Worm (Caenorhabditis elegans): ENCODE measurements around the gene oxy-4.

- TF ChIP-seq hmg-4 (GFP tag; optimal IDR thresholded peaks at IDR 0.05) = no peak
- TF ChIP-seq hnd-1 (tag; optimal IDR thresholded peaks at IDR 0.05) = no peak
- no peak for TF ChIP-seq ama-1 (optimal IDR thresholded peaks at IDR 0.05)
- TF ChIP-seq F13C5.2 (tag; optimal IDR thresholded peaks at IDR 0.05) = no peak
- TF ChIP-seq flt-1 (GFP tag; IDR thresholded peaks at IDR 0.05) = no peak
- no peak for TF ChIP-seq B0310.2 (tag; optimal IDR thresholded peaks at IDR 0.05)
- TF ChIP-seq sea-1 (GFP tag; conservative IDR thresholded peaks at IDR 0.05) = no peak
- TF ChIP-seq scrt-1 (GFP tag; IDR thresholded peaks at IDR 0.05) = no peak
- TF ChIP-seq pes-1 (GFP tag; IDR thresholded peaks at IDR 0.05) = no peak
- no peak for TF ChIP-seq tra-4 (tag; optimal IDR thresholded peaks at IDR 0.05)
- TF ChIP-seq aly-1 (tag; optimal IDR thresholded peaks at IDR 0.05) = no peak
- no peak for TF ChIP-seq tbx-11 (GFP tag; IDR thresholded peaks at IDR 0.05)
- no peak for TF ChIP-seq ets-7 (tag; optimal IDR thresholded peaks at IDR 0.05)
- no peak for TF ChIP-seq hmbx-1 (tag; optimal IDR thresholded peaks at IDR 0.05)
Observed at ce11 chrIII:5112399-5112798, 46.2 kb downstream of the oxy-4 start.
